Fruit fly (Drosophila melanogaster): ENCODE results near the gene CG6996.

The CG6996 gene

DNA sequence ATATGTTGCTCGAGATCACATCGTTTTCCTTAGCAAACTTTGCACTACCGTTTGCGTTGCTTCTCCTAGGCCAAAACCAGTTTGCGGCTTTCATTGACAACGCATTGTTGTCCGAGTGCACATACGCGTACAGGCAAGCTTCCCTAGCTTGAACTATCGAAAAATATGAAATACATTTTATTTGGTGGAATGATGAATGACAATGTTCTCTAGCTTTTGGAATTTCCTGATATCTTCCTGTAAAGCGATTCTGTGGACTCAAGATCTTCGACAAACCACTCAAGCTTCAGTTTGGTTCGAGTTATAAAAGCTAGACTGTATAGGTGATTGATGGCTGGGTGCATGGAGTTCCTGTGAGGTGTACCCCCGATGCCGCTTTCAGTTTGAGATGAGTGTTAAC lies 11.5 kb upstream of the CG6996 start (continued):
- TF ChIP-seq CG13894 (tag; optimal IDR thresholded peaks at IDR 0.05): no peak
- 0 out of 3 replicates have a peak, but pooled peaks have one; percentile 49 for TF ChIP-seq gce (GFP tag; IDR thresholded peaks at IDR 0.05)
- peak; percentile 81 for TF ChIP-seq CG2712 (tag; optimal IDR thresholded peaks at IDR 0.05)
- peak; percentile 59 for TF ChIP-seq nom (GFP tag; optimal IDR thresholded peaks at IDR 0.05)
- peak; percentile 77 for TF ChIP-seq CG18262 (tag; optimal IDR thresholded peaks at IDR 0.05)
- TF ChIP-seq CG4820 (GFP tag; optimal IDR thresholded peaks at IDR 0.05): peak; percentile 43
- TF ChIP-seq Sry-δ (GFP tag; optimal IDR thresholded peaks at IDR 0.05): peak; percentile 17
- no peak for TF ChIP-seq gsb (GFP tag; IDR thresholded peaks at IDR 0.05)
- TF ChIP-seq HmgZ (tag; optimal IDR thresholded peaks at IDR 0.05): no peak
- peak; percentile 56; the same call in 2 of the 3 replicates for TF ChIP-seq CG7357 (GFP tag; IDR thresholded peaks at IDR 0.05)
- peak; percentile 37 for TF ChIP-seq CG3407 (GFP tag; optimal IDR thresholded peaks at IDR 0.05)
- peak; percentile 74 for TF ChIP-seq ara (GFP tag; IDR thresholded peaks at IDR 0.05)
- TF ChIP-seq esg (GFP tag; conservative IDR thresholded peaks at IDR 0.05): peak; percentile 63
- peak; percentile 16 for TF ChIP-seq CG13775 (GFP tag; optimal IDR thresholded peaks at IDR 0.05)
- TF ChIP-seq gsb-n (tag; optimal IDR thresholded peaks at IDR 0.05): peak; percentile 61
- no peak for TF ChIP-seq crol (GFP tag; IDR thresholded peaks at IDR 0.05)
- TF ChIP-seq CG11247 (GFP tag; IDR thresholded peaks at IDR 0.05): peak; percentile 52; the same call in 1 of the 2 replicates
- TF ChIP-seq Oli (tag; optimal IDR thresholded peaks at IDR 0.05): peak; percentile 78
- no peak for TF ChIP-seq CrebB (tag; optimal IDR thresholded peaks at IDR 0.05)
- TF ChIP-seq CG10462 (GFP tag; optimal IDR thresholded peaks at IDR 0.05): peak; percentile 12
- TF ChIP-seq CG8478 (optimal IDR thresholded peaks at IDR 0.05): no peak
- TF ChIP-seq CG1832 (GFP tag; optimal IDR thresholded peaks at IDR 0.05): no peak
- TF ChIP-seq CG33213 (GFP tag; optimal IDR thresholded peaks at IDR 0.05): peak; percentile 39
- peak; percentile 38 for TF ChIP-seq CG18619 (GFP tag; optimal IDR thresholded peaks at IDR 0.05)
- TF ChIP-seq Camta (GFP tag; optimal IDR thresholded peaks at IDR 0.05): peak; percentile 37
- TF ChIP-seq al (GFP tag; IDR thresholded peaks at IDR 0.05): 0 out of 2 replicates have a peak, but pooled peaks have one; percentile 15
- peak; percentile 41 for TF ChIP-seq CG4707 (GFP tag; optimal IDR thresholded peaks at IDR 0.05)
- TF ChIP-seq nerfin-2 (GFP tag; IDR thresholded peaks at IDR 0.05; ENCODE audit: partially characterized antibody): no peak
- TF ChIP-seq CG15269 (tag; optimal IDR thresholded peaks at IDR 0.05): peak; percentile 54
- no peak for TF ChIP-seq knrl (GFP tag; IDR thresholded peaks at IDR 0.05; ENCODE audit: partially characterized antibody)
- TF ChIP-seq eve (GFP tag; optimal IDR thresholded peaks at IDR 0.05): peak in 1 of 2 experiments; percentile 69
- TF ChIP-seq CG10274 (GFP tag; optimal IDR thresholded peaks at IDR 0.05): no peak
- TF ChIP-seq CG17612 (GFP tag; IDR thresholded peaks at IDR 0.05): peak; percentile 19; the same call in 1 of the 2 replicates
- TF ChIP-seq Antp (GFP tag; optimal IDR thresholded peaks at IDR 0.05): peak; percentile 76
- 0 out of 3 replicates have a peak, but pooled peaks have one; percentile 7 for TF ChIP-seq CG11695 (GFP tag; IDR thresholded peaks at IDR 0.05)
- TF ChIP-seq CG8944 (GFP tag; optimal IDR thresholded peaks at IDR 0.05): peak; percentile 63
- TF ChIP-seq CG4282 (GFP tag; optimal IDR thresholded peaks at IDR 0.05): no peak
- TF ChIP-seq seq (GFP tag; IDR thresholded peaks at IDR 0.05): peak; percentile 42; the same call in 1 of the 2 replicates
- TF ChIP-seq Ssrp (tag; optimal IDR thresholded peaks at IDR 0.05): peak; percentile 57
- peak; percentile 43 for TF ChIP-seq CG30431 (GFP tag; optimal IDR thresholded peaks at IDR 0.05)
- TF ChIP-seq bab2 (GFP tag; optimal IDR thresholded peaks at IDR 0.05): peak; percentile 41
- peak; percentile 26 for TF ChIP-seq onecut (GFP tag; IDR thresholded peaks at IDR 0.05)
- peak; percentile 39; the same call in 2 of the 3 replicates for TF ChIP-seq Aef1 (GFP tag; IDR thresholded peaks at IDR 0.05)
- TF ChIP-seq Rx (GFP tag; IDR thresholded peaks at IDR 0.05): peak; percentile 66
- TF ChIP-seq CG6854 (GFP tag; optimal IDR thresholded peaks at IDR 0.05): no peak
- peak; percentile 82 for TF ChIP-seq CG17361 (GFP tag; IDR thresholded peaks at IDR 0.05)
- peak; percentile 54 for TF ChIP-seq jumu (GFP tag; optimal IDR thresholded peaks at IDR 0.05)
- TF ChIP-seq CG9437 (GFP tag; optimal IDR thresholded peaks at IDR 0.05): peak; percentile 18
- TF ChIP-seq CG1603 (tag; optimal IDR thresholded peaks at IDR 0.05): peak; percentile 87
- peak; percentile 63 for TF ChIP-seq D19A (tag; optimal IDR thresholded peaks at IDR 0.05)
- TF ChIP-seq jing (GFP tag; optimal IDR thresholded peaks at IDR 0.05): peak; percentile 46

All from whole organism, embryonic.